Worm (Caenorhabditis elegans): Measurements from ENCODE around the gene ins-31.

ins-31 gene

ce11 chrII:3118907-3119382, 7.9 kb upstream of the ins-31 start, which contains the start of gene T10D4.6:
T10D4.6 (plus strand) TSS chrII:3119332.
- TF ChIP-seq nhr-6 (tag; optimal IDR thresholded peaks at IDR 0.05) (peak; percentile 0), nhr-28 (tag; optimal IDR thresholded peaks at IDR 0.05) (no peak), mes-2 (tag; optimal IDR thresholded peaks at IDR 0.05; ENCODE audit: poor library complexity, severe bottlenecking) (peak; percentile 47), daf-12 (tag; optimal IDR thresholded peaks at IDR 0.05) (no peak), spr-3 (GFP tag; optimal IDR thresholded peaks at IDR 0.05) (no peak), Y75B8A.6 (GFP tag; IDR thresholded peaks at IDR 0.05) (no peak), dpl-1 (GFP tag; optimal IDR thresholded peaks at IDR 0.05) (peak; percentile 24), hmg-1.1 (GFP tag; IDR thresholded peaks at IDR 0.05) (peak; percentile 44; the same call in 1 of the 2 replicates), tag-97 (GFP tag; IDR thresholded peaks at IDR 0.05) (no peak)

DNA sequence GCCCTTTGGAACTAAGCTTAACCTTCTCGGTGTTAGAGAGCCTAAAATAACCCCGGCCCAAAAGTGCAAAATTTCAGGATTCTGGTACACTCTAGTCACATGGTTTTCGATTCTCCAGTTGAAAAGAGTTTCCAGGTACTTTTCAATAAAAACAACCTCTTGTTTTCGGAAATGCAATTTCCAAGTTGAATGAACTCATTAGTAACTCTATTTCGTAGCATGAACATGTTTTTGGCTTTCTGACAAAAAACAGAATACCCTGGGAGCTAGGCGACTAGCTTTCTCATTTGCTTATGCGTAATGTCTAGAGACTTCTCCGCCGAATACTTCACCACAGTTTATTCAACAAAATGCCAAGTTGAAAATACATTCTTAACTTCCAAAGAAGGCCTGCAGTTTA, 3.6 kb upstream of the ins-31 start, which contains the start of gene srh-71:
TSS of gene srh-71 (plus strand) at position 301 of the 400 bp plus-strand sequence.
- no peak for TF ChIP-seq mep-1 (tag; optimal IDR thresholded peaks at IDR 0.05)
- no peak for TF ChIP-seq F10B5.3 (tag; optimal IDR thresholded peaks at IDR 0.05)
- no peak for TF ChIP-seq dmd-6 (GFP tag; IDR thresholded peaks at IDR 0.05)
- no peak for TF ChIP-seq tra-1 (GFP tag; IDR thresholded peaks at IDR 0.05)
- no peak for TF ChIP-seq vab-7 (GFP tag; IDR thresholded peaks at IDR 0.05)

DNA sequence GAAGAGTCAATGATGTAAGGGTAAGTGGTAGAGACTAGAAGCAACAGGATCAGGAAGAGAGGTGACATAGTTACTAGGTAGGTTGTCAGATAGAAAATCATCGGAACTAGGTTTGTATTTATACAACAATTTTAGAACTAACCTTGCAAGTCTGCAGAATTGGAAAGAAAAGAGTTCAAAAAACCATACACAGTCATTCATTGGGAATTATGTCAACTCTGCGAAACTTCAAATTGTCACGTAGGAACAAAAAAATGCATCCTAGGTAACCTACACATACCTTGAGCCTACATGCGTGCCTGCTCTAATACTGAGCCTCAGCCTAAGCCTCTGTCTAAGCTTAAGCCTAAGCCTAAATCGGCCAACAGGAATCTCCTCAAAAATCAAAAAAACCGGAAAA, 500 bp upstream of the ins-31 start, which contains the start of gene ins-19:
TSS of gene ins-19 (minus strand) at position 101 of the 400 bp plus-strand sequence.
- no peak for TF ChIP-seq Y5F2A.4 (GFP tag; optimal IDR thresholded peaks at IDR 0.05)
- no peak for TF ChIP-seq T20F7.1 (GFP tag; optimal IDR thresholded peaks at IDR 0.05)
- no peak for TF ChIP-seq saeg-2 (GFP tag; IDR thresholded peaks at IDR 0.05)

DNA sequence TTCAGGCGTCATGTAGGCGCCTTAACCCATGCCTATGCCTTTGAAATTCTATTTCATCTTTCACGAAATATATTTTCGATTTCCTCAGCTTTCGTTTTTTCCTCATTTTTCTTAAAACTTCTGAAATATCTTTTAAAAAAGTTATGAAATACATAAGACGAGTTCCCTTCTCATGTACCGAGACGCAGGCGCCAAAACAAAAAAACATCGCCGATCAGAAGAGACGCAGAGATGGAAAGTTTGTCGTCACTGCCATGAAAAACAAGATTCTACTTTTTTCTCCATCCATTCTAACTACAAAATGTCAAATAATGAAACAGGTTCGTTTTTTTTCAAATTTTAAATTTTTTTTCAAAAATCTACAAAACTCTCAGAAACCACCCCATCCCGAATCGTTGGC, 2.2 kb downstream of the ins-31 start, which contains the start of gene chil-24:
TSS of gene chil-24 (plus strand) at position 156 of the 400 bp plus-strand sequence.
- TF ChIP-seq nhr-28 (tag; optimal IDR thresholded peaks at IDR 0.05), result peak; percentile 61
- no peak for TF ChIP-seq zip-2 (tag; optimal IDR thresholded peaks at IDR 0.05)
- TF ChIP-seq mes-2 (tag; optimal IDR thresholded peaks at IDR 0.05; ENCODE audit: poor library complexity, severe bottlenecking), result peak; percentile 24
- no peak for TF ChIP-seq nhr-237 (tag; optimal IDR thresholded peaks at IDR 0.05)
- TF ChIP-seq dve-1 (tag; optimal IDR thresholded peaks at IDR 0.05; ENCODE audit: insufficient read depth), result no peak
- no peak for TF ChIP-seq D1046.2 (GFP tag; IDR thresholded peaks at IDR 0.05)
- TF ChIP-seq duxl-1 (tag; optimal IDR thresholded peaks at IDR 0.05; ENCODE audit: poor library complexity), result peak; percentile 73
- TF ChIP-seq daf-16 (GFP tag; optimal IDR thresholded peaks at IDR 0.05), result no peak
- TF ChIP-seq daf-16 (tag; optimal IDR thresholded peaks at IDR 0.05), result peak; percentile 68
- TF ChIP-seq hlh-11 (tag; optimal IDR thresholded peaks at IDR 0.05), result peak; percentile 24

ce11 chrII:3135293-3135692, 8.5 kb downstream of the ins-31 start:
- TF ChIP-seq egl-43 (GFP tag; IDR thresholded peaks at IDR 0.05) (no peak), snpc-1.2 (GFP tag; IDR thresholded peaks at IDR 0.05) (no peak), ztf-11 (tag; optimal IDR thresholded peaks at IDR 0.05) (no peak), daf-12 (tag; optimal IDR thresholded peaks at IDR 0.05) (no peak), unc-39 (tag; optimal IDR thresholded peaks at IDR 0.05) (no peak), ceh-62 (tag; optimal IDR thresholded peaks at IDR 0.05) (no peak), F49E8.2 (tag; optimal IDR thresholded peaks at IDR 0.05; ENCODE audit: borderline replicate concordance) (no peak), lin-1 (GFP tag; IDR thresholded peaks at IDR 0.05) (no peak), zfp-2 (tag; optimal IDR thresholded peaks at IDR 0.05) (no peak), ztf-7 (tag; optimal IDR thresholded peaks at IDR 0.05) (no peak)
